Worm (Caenorhabditis elegans) whole organism, late embryonic: ENCODE measurements around the gene D1005.2.

Experiments used
- F13H6.1 ChIP-seq: sonication (generic microtip); optimal IDR thresholded peaks from 2 replicates; lab custom pipeline; 2016; ENCODE audit warnings: missing genetic modification characterization, missing compliant biosample characterization
- T23F11.4 ChIP-seq: fragments of 200-800 bp; sonication (Bioruptor generic); optimal IDR thresholded peaks from 2 replicates; lab custom pipeline; 2018; ENCODE audit warnings: mild to moderate bottlenecking, missing genetic modification characterization, missing compliant biosample characterization
- Y22D7AL.16 ChIP-seq: sonication (generic microtip); optimal IDR thresholded peaks from 2 replicates; lab custom pipeline; 2016; ENCODE audit warnings: missing genetic modification characterization, missing compliant biosample characterization
- ahr-1 ChIP-seq: sonication (generic microtip); optimal IDR thresholded peaks from 2 replicates; lab custom pipeline; 2016; ENCODE audit warnings: missing genetic modification characterization, missing compliant biosample characterization
- ama-1 ChIP-seq: fragments of 150-350 bp; optimal IDR thresholded peaks from 2 replicates; lab custom pipeline; 2014
- ceh-14 ChIP-seq: sonication (generic microtip); optimal IDR thresholded peaks from 2 replicates; lab custom pipeline; 2016; ENCODE audit warnings: missing genotype, missing genetic modification characterization, missing compliant biosample characterization
- ceh-19 ChIP-seq: fragments of 200-800 bp; sonication (Bioruptor generic); optimal IDR thresholded peaks from 2 replicates; lab custom pipeline; 2018; ENCODE audit warnings: mild to moderate bottlenecking, missing genetic modification characterization, missing compliant biosample characterization
- ceh-2 ChIP-seq: sonication (generic microtip); optimal IDR thresholded peaks from 2 replicates; lab custom pipeline; 2016; ENCODE audit warnings: missing genotype, missing genetic modification characterization, missing compliant biosample characterization
- ceh-31 ChIP-seq: sonication (generic microtip); optimal IDR thresholded peaks from 2 replicates; lab custom pipeline; 2016; ENCODE audit warnings: missing genetic modification characterization, missing compliant biosample characterization
- ceh-9 ChIP-seq: sonication (generic microtip); optimal IDR thresholded peaks from 2 replicates; lab custom pipeline; 2016; ENCODE audit warnings: mild to moderate bottlenecking, missing genetic modification characterization, inconsistent platforms, missing compliant biosample characterization
- dmd-4 ChIP-seq: sonication (generic microtip); optimal IDR thresholded peaks from 2 replicates; lab custom pipeline; 2016; ENCODE audit warnings: borderline replicate concordance, missing genetic modification characterization, missing compliant biosample characterization
- dve-1 ChIP-seq: sonication (generic microtip); optimal IDR thresholded peaks from 2 replicates; lab custom pipeline; 2017; ENCODE audit warnings: antibody characterized with exemption, mild to moderate bottlenecking, missing genetic modification characterization, missing compliant biosample characterization
- elt-2 ChIP-seq: sonication (generic microtip); optimal IDR thresholded peaks from 2 replicates; lab custom pipeline; 2016; ENCODE audit warnings: missing genetic modification reagents, missing genetic modification characterization, missing compliant biosample characterization
- elt-4 ChIP-seq: sonication (generic microtip); optimal IDR thresholded peaks from 2 replicates; lab custom pipeline; 2016; ENCODE audit warnings: missing genetic modification characterization, missing compliant biosample characterization
- ets-4 ChIP-seq: sonication (generic microtip); optimal IDR thresholded peaks from 2 replicates; lab custom pipeline; 2016; ENCODE audit warnings: missing genetic modification characterization, missing compliant biosample characterization
- fax-1 ChIP-seq: sonication (generic microtip); optimal IDR thresholded peaks from 2 replicates; lab custom pipeline; 2016; ENCODE audit warnings: missing genotype, missing genetic modification characterization, missing compliant biosample characterization
- fkh-10 ChIP-seq: fragments of 150-350 bp; optimal IDR thresholded peaks from 2 replicates; lab custom pipeline; 2014; ENCODE audit warnings: missing biosample characterization, missing genetic modification reagents, missing genetic modification characterization
- gmeb-2 ChIP-seq: sonication (generic microtip); optimal IDR thresholded peaks from 2 replicates; lab custom pipeline; 2016; ENCODE audit warnings: missing genetic modification characterization, inconsistent platforms, missing compliant biosample characterization
- hlh-15 ChIP-seq: sonication (generic microtip); optimal IDR thresholded peaks from 2 replicates; lab custom pipeline; 2016; ENCODE audit warnings: missing genetic modification characterization, missing compliant biosample characterization
- hlh-30 ChIP-seq: sonication (generic microtip); optimal IDR thresholded peaks from 2 replicates; lab custom pipeline; 2017; ENCODE audit warnings: antibody characterized with exemption, missing genetic modification characterization, missing compliant biosample characterization; ENCODE audit not compliant: insufficient read depth
- hlh-8 ChIP-seq: sonication (generic microtip); optimal IDR thresholded peaks from 2 replicates; lab custom pipeline; 2016; ENCODE audit warnings: missing genotype, missing genetic modification characterization, missing compliant biosample characterization
- lim-6 ChIP-seq: sonication (generic microtip); optimal IDR thresholded peaks from 2 replicates; lab custom pipeline; 2016; ENCODE audit warnings: missing genetic modification characterization, missing compliant biosample characterization
- nfya-1 ChIP-seq: sonication (generic microtip); optimal IDR thresholded peaks from 2 replicates; lab custom pipeline; 2017; ENCODE audit warnings: missing genetic modification characterization, mild to moderate bottlenecking, missing compliant biosample characterization, antibody characterized with exemption, moderate library complexity
- nhr-11 ChIP-seq: fragments of 150-350 bp; optimal IDR thresholded peaks from 2 replicates; lab custom pipeline; 2014; ENCODE audit warnings: missing biosample characterization, missing genetic modification characterization
- odd-2 ChIP-seq: sonication (generic microtip); optimal IDR thresholded peaks from 2 replicates; lab custom pipeline; 2017; ENCODE audit warnings: antibody characterized with exemption, mild to moderate bottlenecking, missing genetic modification characterization, missing compliant biosample characterization
- pag-3 ChIP-seq: sonication (generic microtip); optimal IDR thresholded peaks from 2 replicates; lab custom pipeline; 2016; ENCODE audit warnings: missing compliant biosample characterization, missing genetic modification characterization, borderline replicate concordance
- pat-9 ChIP-seq: fragments of 200-800 bp; sonication (Bioruptor generic); optimal IDR thresholded peaks from 2 replicates; lab custom pipeline; 2018; ENCODE audit warnings: mild to moderate bottlenecking, missing genetic modification characterization, moderate library complexity, missing compliant biosample characterization
- pax-1 ChIP-seq: fragments of 150-350 bp; optimal IDR thresholded peaks from 2 replicates; lab custom pipeline; 2014; ENCODE audit warnings: missing biosample characterization, missing genetic modification characterization
- ref-2 ChIP-seq: sonication (generic microtip); optimal IDR thresholded peaks from 2 replicates; lab custom pipeline; 2016; ENCODE audit warnings: missing genetic modification characterization, missing compliant biosample characterization
- rnt-1 ChIP-seq: sonication (generic microtip); optimal IDR thresholded peaks from 2 replicates; lab custom pipeline; 2016; ENCODE audit warnings: missing genetic modification characterization, missing compliant biosample characterization
- sdc-2 ChIP-seq: sonication (generic microtip); optimal IDR thresholded peaks from 2 replicates; lab custom pipeline; 2016; ENCODE audit warnings: missing genotype, missing genetic modification characterization, missing compliant biosample characterization
- sox-2 ChIP-seq: fragments of 200-800 bp; sonication (Bioruptor generic); IDR thresholded peaks from 2 replicates; pipeline ENCODE4 v1.3.6; 2022; ENCODE audit warnings: missing genetic modification reagents, missing genetic modification characterization, missing compliant biosample characterization
- sox-4 ChIP-seq: sonication (generic microtip); optimal IDR thresholded peaks from 2 replicates; lab custom pipeline; 2017; ENCODE audit warnings: mild to moderate bottlenecking, missing genetic modification characterization, inconsistent platforms, missing compliant biosample characterization
- syd-9 ChIP-seq: sonication (generic microtip); optimal IDR thresholded peaks from 2 replicates; lab custom pipeline; 2016; ENCODE audit warnings: mild to moderate bottlenecking, missing genetic modification characterization, moderate library complexity, missing compliant biosample characterization
- tbx-2 ChIP-seq: sonication (generic microtip); optimal IDR thresholded peaks from 2 replicates; lab custom pipeline; 2016; ENCODE audit warnings: missing genetic modification characterization, missing compliant biosample characterization
- unc-3 ChIP-seq, 2 experiments: fragments of 200-800 bp in 1 of 2; sonication (Bioruptor generic) in 1 of 2; sonication (generic microtip) in 1 of 2; conservative IDR thresholded peaks in 1 of 2; optimal IDR thresholded peaks in 1 of 2; 2 replicates each; pipeline versions ENCODE4 v1.3.6 to Lab custom; 2016 to 2022; ENCODE audit warnings: missing compliant biosample characterization in 2 of 2, missing genetic modification characterization in 2 of 2, missing genetic modification reagents in 1 of 2
- unc-55 ChIP-seq: sonication (generic microtip); optimal IDR thresholded peaks from 2 replicates; lab custom pipeline; 2017; ENCODE audit warnings: missing biosample characterization, missing genetic modification reagents, missing genetic modification characterization
- unc-86 ChIP-seq: sonication (generic microtip); optimal IDR thresholded peaks from 2 replicates; lab custom pipeline; 2016; ENCODE audit warnings: missing genetic modification characterization, missing compliant biosample characterization

Gene D1005.2

ce11 chrX:1480564-1480963 lies 21.7 kb downstream of the D1005.2 start:
- TF ChIP-seq hlh-15 (tag; lab: Kevin White, UChicago) (no peak), sox-2 (GFP tag; lab: Robert Waterston, UW) (no peak), sox-4 (tag; lab: Kevin White, UChicago) (no peak), nfya-1 (tag; lab: Kevin White, UChicago) (no peak), elt-4 (tag; lab: Kevin White, UChicago) (no peak), pag-3 (tag; lab: Kevin White, UChicago) (no peak), rnt-1 (tag; lab: Kevin White, UChicago) (no peak), lim-6 (tag; lab: Kevin White, UChicago) (no peak), ets-4 (tag; lab: Kevin White, UChicago) (no peak), pax-1 (tag; lab: Kevin White, UChicago) (no peak), odd-2 (tag; lab: Kevin White, UChicago) (no peak), gmeb-2 (tag; lab: Kevin White, UChicago) (no peak), ama-1 (no peak), pat-9 (no peak)

ce11 chrX:1483229-1483628 lies 24.4 kb downstream of the D1005.2 start:
- no peak for TF ChIP-seq T23F11.4 (GFP tag; lab: Kevin White, UChicago)
- TF ChIP-seq Y22D7AL.16: no peak
- TF ChIP-seq ceh-2 (tag; lab: Kevin White, UChicago): no peak
- no peak for TF ChIP-seq ceh-31 (tag; lab: Kevin White, UChicago)
- no peak for TF ChIP-seq F13H6.1 (tag; lab: Kevin White, UChicago)
- TF ChIP-seq hlh-8: no peak
- TF ChIP-seq ref-2 (tag; lab: Kevin White, UChicago): no peak
- no peak for TF ChIP-seq fax-1 (tag; lab: Kevin White, UChicago)
- TF ChIP-seq unc-86 (tag; lab: Kevin White, UChicago): no peak
- TF ChIP-seq dve-1: no peak
- no peak for TF ChIP-seq ceh-14 (tag; lab: Kevin White, UChicago)
- no peak for TF ChIP-seq syd-9 (tag; lab: Kevin White, UChicago)

- TF ChIP-seq dmd-4: no peak
- TF ChIP-seq unc-3 (GFP tag; conservative IDR thresholded peaks at IDR 0.05; lab: Robert Waterston, UW): no peak
- TF ChIP-seq unc-3 (tag; optimal IDR thresholded peaks at IDR 0.05; lab: Kevin White, UChicago): no peak
- no peak for TF ChIP-seq ref-2 (tag; lab: Kevin White, UChicago)
- TF ChIP-seq hlh-8: no peak
- TF ChIP-seq pax-1 (tag; lab: Kevin White, UChicago): no peak
- TF ChIP-seq ceh-9: no peak
- TF ChIP-seq nhr-11 (tag; lab: Kevin White, UChicago): no peak
- no peak for TF ChIP-seq fkh-10 (GFP tag; lab: Kevin White, UChicago)
- TF ChIP-seq ceh-19 (GFP tag; lab: Kevin White, UChicago): no peak
- TF ChIP-seq sdc-2 (tag; lab: Kevin White, UChicago): no peak
- TF ChIP-seq elt-2 (tag; lab: Kevin White, UChicago): no peak
These were observed 26.9 kb downstream of the D1005.2 start, which contains the start of gene D1005.4 for ce11 chrX:1485718-1486117. Gene D1005.4, minus strand, starts transcription at chrX:1485818.

DNA sequence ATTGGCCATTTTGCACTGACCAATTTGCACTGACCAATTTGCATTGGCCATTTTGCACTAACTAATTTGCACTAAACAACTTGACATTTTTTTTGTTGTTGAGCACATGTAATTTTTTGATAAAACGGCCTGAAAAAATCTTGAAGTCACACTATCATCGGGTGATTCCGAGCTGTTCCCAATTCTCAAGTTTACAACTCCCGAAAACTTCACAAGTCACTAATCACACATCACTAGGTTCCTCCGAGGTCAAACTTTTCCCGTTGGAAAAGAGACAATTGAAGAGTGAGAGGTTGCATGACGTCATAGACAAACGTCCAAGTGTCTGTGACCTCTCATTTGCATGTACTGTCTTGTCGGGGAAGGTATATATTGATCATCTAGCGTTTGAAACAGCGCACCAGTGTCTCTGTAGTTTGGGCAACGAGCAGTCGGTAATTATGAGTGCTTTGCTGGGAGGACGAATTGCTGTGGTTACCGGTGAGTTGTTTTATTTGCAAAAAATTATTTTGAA lies 27.4 kb downstream of the D1005.2 start, which contains the start of the genes D1005.10 and dhs-25:
TSS of gene D1005.10 (minus strand) at position 51 of the 514 bp plus-strand sequence.
TSS of gene dhs-25 (plus strand) at position 398 of the 514 bp plus-strand sequence.
- peak; percentile 9 for TF ChIP-seq hlh-30 (tag; lab: Kevin White, UChicago)
- TF ChIP-seq tbx-2 (tag; lab: Kevin White, UChicago): peak; percentile 7
- TF ChIP-seq unc-55: peak; percentile 44
- TF ChIP-seq pag-3 (tag; lab: Kevin White, UChicago): no peak
- no peak for TF ChIP-seq ahr-1 (tag; lab: Kevin White, UChicago)
- TF ChIP-seq sdc-2 (tag; lab: Kevin White, UChicago): peak; percentile 39
- peak; percentile 12 for TF ChIP-seq nfya-1 (tag; lab: Kevin White, UChicago)
